Worm (Caenorhabditis elegans) whole organism, L4 larva: ENCODE results near the gene F55C9.3.
A peak's percentile ranks its signal among the peaks of the same experiment; 100 is the strongest.
"Not testable (repeated sequence)": the region's sequence is repeated elsewhere in the genome, so short reads cannot be mapped to it uniquely, and the experiment has no call there.

Experiments
- T20F7.1 ChIP-seq: fragments of 200-800 bp; sonication (Bioruptor generic); optimal IDR thresholded peaks from 2 replicates; lab custom pipeline; 2018; ENCODE audit warnings: mild to moderate bottlenecking, missing genetic modification characterization, missing compliant biosample characterization
- Y48G9A.11 ChIP-seq: fragments of 200-800 bp; sonication (Bioruptor generic); IDR thresholded peaks from 2 replicates; pipeline ENCODE4 v1.3.6; 2022; ENCODE audit warnings: missing genetic modification reagents, missing genetic modification characterization, missing compliant biosample characterization
- aha-1 ChIP-seq: fragments of 150-350 bp; peaks from one replicate; lab custom pipeline; 2014; ENCODE audit warnings: missing biosample characterization, missing genetic modification characterization
- ama-1 ChIP-seq: fragments of 150-350 bp; optimal IDR thresholded peaks from 2 replicates; lab custom pipeline; 2014; ENCODE audit warnings: inconsistent platforms, mixed read lengths
- attf-4 ChIP-seq: sonication (generic microtip); optimal IDR thresholded peaks from 3 replicates; lab custom pipeline; 2017; ENCODE audit warnings: missing biosample characterization, missing genetic modification characterization
- ceh-62 ChIP-seq: sonication (generic microtip); optimal IDR thresholded peaks from 2 replicates; lab custom pipeline; 2017; ENCODE audit warnings: missing biosample characterization, missing genetic modification characterization
- ces-1 ChIP-seq: fragments of 150-350 bp; sonication (generic microtip); optimal IDR thresholded peaks from 4 replicates; lab custom pipeline; 2014; ENCODE audit warnings: missing biosample characterization, missing genetic modification reagents, missing genetic modification characterization
- daf-16 ChIP-seq, 3 experiments: sonication (generic microtip); optimal IDR thresholded peaks; 2 replicates each; lab custom pipeline; 2016 to 2017; ENCODE audit warnings: missing genetic modification characterization in 3 of 3, missing genetic modification reagents in 3 of 3, mild to moderate bottlenecking in 2 of 3, missing compliant biosample characterization in 2 of 3, missing biosample characterization in 1 of 3, moderate library complexity in 1 of 3
- hlh-11 ChIP-seq: fragments of 200-800 bp; sonication (Bioruptor generic); optimal IDR thresholded peaks from 2 replicates; lab custom pipeline; 2018; ENCODE audit warnings: mild to moderate bottlenecking, missing genetic modification characterization, missing compliant biosample characterization
- lin-15B ChIP-seq: fragments of 150-350 bp; sonication (generic microtip); optimal IDR thresholded peaks from 3 replicates; lab custom pipeline; 2014; ENCODE audit warnings: missing biosample characterization, missing genetic modification characterization
- lin-38 ChIP-seq: fragments of 200-800 bp; sonication (Bioruptor generic); IDR thresholded peaks from 2 replicates; pipeline ENCODE4 v1.3.6; 2022; ENCODE audit warnings: missing genetic modification reagents, missing genetic modification characterization, missing compliant biosample characterization
- lsy-2 ChIP-seq, 2 experiments: fragments of 150-350 bp in 1 of 2; sonication (generic microtip) in 1 of 2; optimal IDR thresholded peaks; 2 replicates each; lab custom pipeline; 2014 to 2017; ENCODE audit warnings: missing biosample characterization in 2 of 2, missing genetic modification characterization in 2 of 2
- mdl-1 ChIP-seq, 2 experiments: fragments of 150-350 bp in 1 of 2; sonication (generic microtip) in 1 of 2; optimal IDR thresholded peaks; 2 replicates each; lab custom pipeline; 2014 to 2017; ENCODE audit warnings: missing biosample characterization in 2 of 2, missing genetic modification characterization in 2 of 2
- nhr-10 ChIP-seq: fragments of 150-350 bp; optimal IDR thresholded peaks from 2 replicates; lab custom pipeline; 2014; ENCODE audit warnings: missing biosample characterization, missing genetic modification characterization
- nhr-111 ChIP-seq: fragments of 200-800 bp; sonication (Bioruptor generic); optimal IDR thresholded peaks from 2 replicates; lab custom pipeline; 2018; ENCODE audit warnings: mild to moderate bottlenecking, missing genetic modification characterization, missing compliant biosample characterization
- nhr-28 ChIP-seq: fragments of 150-350 bp; optimal IDR thresholded peaks from 2 replicates; lab custom pipeline; 2014; ENCODE audit warnings: missing biosample characterization, missing genetic modification characterization
- nhr-41 ChIP-seq: fragments of 200-800 bp; sonication (Bioruptor generic); IDR thresholded peaks from 2 replicates; pipeline ENCODE4 v1.3.6; 2022; ENCODE audit warnings: missing genetic modification reagents, missing genetic modification characterization, missing compliant biosample characterization
- pha-4 ChIP-seq, 2 experiments: fragments of 150-350 bp in 1 of 2; fragments of 200-800 bp in 1 of 2; sonication (Bioruptor generic) in 1 of 2; IDR thresholded peaks in 1 of 2; optimal IDR thresholded peaks in 1 of 2; 2 replicates each; pipeline versions ENCODE4 v1.3.6 to Lab custom; 2014 to 2022; ENCODE audit warnings: missing genetic modification characterization in 2 of 2, missing genetic modification reagents in 2 of 2, missing biosample characterization in 1 of 2, missing compliant biosample characterization in 1 of 2
- rbr-2 ChIP-seq: sonication (generic microtip); optimal IDR thresholded peaks from 2 replicates; lab custom pipeline; 2016; ENCODE audit warnings: missing genotype, missing genetic modification characterization, missing compliant biosample characterization
- set-16 ChIP-seq: fragments of 200-800 bp; sonication (Bioruptor generic); IDR thresholded peaks from 2 replicates; pipeline ENCODE4 v1.3.6; 2022; ENCODE audit warnings: missing genetic modification reagents, missing genetic modification characterization, missing compliant biosample characterization
- skn-1 ChIP-seq: fragments of 150-350 bp; optimal IDR thresholded peaks from 2 replicates; lab custom pipeline; 2014; ENCODE audit warnings: missing biosample characterization, missing genetic modification characterization
- snpc-1.2 ChIP-seq: fragments of 200-800 bp; sonication (Bioruptor generic); IDR thresholded peaks from 2 replicates; pipeline ENCODE4 v1.3.6; 2022; ENCODE audit warnings: missing genetic modification reagents, missing genetic modification characterization, missing compliant biosample characterization
- unc-62 ChIP-seq, 3 experiments: fragments of 150-350 bp in 1 of 3; sonication (generic microtip); optimal IDR thresholded peaks in 2 of 3; peaks in 1 of 3; 1 replicate in 1 of 3; 2 replicates in 2 of 3; lab custom pipeline; 2014 to 2017; ENCODE audit warnings: missing biosample characterization in 3 of 3, missing genetic modification characterization in 3 of 3, missing genetic modification reagents in 3 of 3, missing genotype in 1 of 3
- zip-11 ChIP-seq: fragments of 200-800 bp; sonication (Bioruptor generic); IDR thresholded peaks from 2 replicates; pipeline ENCODE4 v1.3.6; 2022; ENCODE audit warnings: missing genetic modification characterization, missing compliant biosample characterization

The F55C9.3 gene

DNA sequence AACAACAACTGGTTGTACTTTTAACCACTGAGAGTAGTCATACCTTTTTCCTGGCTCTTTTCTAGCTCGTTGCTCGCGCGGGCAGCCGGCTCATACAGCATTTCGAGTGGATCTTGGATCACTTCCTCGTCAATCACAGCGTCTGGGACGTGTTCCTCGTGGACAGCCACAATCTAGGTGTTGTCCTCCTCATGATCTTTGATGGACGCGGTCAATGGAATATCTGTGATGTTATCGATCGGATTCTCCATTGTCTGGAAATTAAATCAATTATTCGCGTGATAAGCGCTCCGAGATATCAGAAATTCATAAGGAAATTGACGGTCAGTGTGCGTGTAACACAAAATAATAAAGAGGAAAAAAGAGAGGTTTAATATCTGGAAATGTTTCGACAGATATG, 8.1 kb downstream of the F55C9.3 start, which contains the start of gene F21D9.8:
TSS of gene F21D9.8 (minus strand) at position 101 of the 400 bp plus-strand sequence.
- TF ChIP-seq skn-1 (tag; lab: Kevin White, UChicago) (no peak), lin-15B (tag; lab: Kevin White, UChicago) (no peak), ces-1 (no peak)

DNA sequence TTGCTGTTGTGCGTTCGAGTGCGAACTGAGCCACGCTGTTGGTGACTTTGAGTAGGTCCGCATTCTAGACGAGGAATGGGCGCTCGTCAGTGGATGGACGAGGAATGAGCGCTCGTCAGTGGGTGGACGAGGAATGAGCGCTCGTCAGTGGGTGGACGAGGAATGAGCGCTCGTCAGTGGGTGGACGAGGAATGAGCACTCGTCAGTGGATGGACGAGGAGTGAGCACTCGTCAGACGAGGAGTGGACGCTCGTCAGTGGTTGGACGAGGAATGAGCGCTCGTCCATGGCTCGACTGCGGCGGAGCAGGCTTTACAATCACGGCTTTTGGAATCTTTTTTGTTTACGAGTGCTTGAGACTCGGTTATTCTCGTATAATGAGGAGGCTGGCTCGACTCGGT, 9.5 kb downstream of the F55C9.3 start:
- TF ChIP-seq daf-16 (GFP tag; optimal IDR thresholded peaks at IDR 0.05; lab: Kevin White, UChicago): no peak
- no peak for TF ChIP-seq daf-16 (tag; optimal IDR thresholded peaks at IDR 0.05; lab: Kevin White, UChicago)
- peak; percentile 81 for TF ChIP-seq set-16 (GFP tag; lab: Robert Waterston, UW)

DNA sequence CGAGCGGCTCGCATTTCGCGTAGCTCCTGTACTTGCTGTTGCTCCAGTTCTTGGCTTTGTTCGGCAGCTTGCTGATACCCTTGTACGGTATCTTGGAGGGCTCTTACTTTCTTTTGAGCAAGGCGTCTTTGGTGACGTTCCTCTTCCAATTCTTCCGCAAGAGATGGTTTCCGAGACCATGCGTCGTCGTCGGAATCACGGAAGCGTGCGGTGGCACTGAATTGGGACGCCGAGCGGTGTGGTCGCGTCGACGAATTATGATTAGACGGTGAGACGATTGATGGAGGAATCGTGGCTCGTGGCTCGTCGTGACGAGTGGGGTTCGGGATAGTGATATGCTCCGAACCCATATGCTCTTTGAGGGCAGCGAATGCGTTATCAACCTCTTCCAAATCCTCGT, 11.6 kb downstream of the F55C9.3 start:
- peak; percentile 65 for TF ChIP-seq aha-1
- no peak for TF ChIP-seq lsy-2 (tag; optimal IDR thresholded peaks at IDR 0.05; lab: Kevin White, UChicago)
- TF ChIP-seq, all 104 proteins: peak for 1

DNA sequence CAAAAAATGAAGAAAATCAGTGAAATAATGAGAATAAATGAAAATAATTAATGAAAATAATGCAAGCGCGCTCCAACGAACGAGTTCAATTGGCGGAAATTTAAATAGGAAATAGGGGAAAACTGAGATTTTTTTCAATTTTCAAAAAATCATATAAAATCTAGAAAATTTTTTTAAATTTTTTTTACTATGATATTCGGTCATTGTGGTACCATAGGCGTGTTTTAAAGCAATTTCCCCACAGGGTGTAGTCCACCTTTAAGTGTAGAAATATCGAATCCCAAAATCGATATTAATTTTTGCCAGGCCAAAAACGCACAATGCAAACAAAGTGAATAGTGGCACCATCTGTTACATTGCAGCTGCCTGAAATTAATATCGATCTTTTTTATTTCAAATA, 23.8 kb downstream of the F55C9.3 start, which contains the start of gene F21D9.1:
TSS of gene F21D9.1 (plus strand) at position 301 of the 400 bp plus-strand sequence.
- TF ChIP-seq snpc-1.2 (GFP tag; lab: Robert Waterston, UW); ces-1; nhr-111 (GFP tag; lab: Kevin White, UChicago): not testable (repeated sequence)

DNA sequence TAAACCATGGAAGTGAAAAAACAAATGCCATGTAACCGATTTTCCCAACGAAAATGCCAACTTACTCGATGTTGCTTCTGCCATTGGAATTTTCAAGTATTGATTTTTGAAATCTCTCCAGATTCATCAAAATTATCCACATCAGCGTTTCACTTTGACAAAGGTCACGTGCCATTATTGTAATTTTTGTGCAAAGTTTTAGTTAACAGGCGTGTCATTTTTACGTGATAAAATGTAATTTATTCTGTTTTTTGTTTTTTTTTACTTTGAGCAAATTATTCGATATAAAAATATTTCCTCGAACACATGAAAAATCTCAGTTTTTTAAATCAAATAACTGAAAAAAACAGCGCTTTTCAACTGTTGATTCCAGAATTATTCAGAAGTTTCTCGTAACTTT, 25.6 kb downstream of the F55C9.3 start, which contains the start of gene F21D9.2:
TSS of gene F21D9.2 (minus strand) at position 101 of the 400 bp plus-strand sequence.
- TF ChIP-seq hlh-11 (tag; lab: Kevin White, UChicago) (no peak), ama-1 (no peak), snpc-1.2 (GFP tag; lab: Robert Waterston, UW) (no peak), mdl-1 (tag; optimal IDR thresholded peaks at IDR 0.05; lab: Kevin White, UChicago) (no peak), lsy-2 (tag; optimal IDR thresholded peaks at IDR 0.05; lab: Kevin White, UChicago) (no peak), nhr-111 (GFP tag; lab: Kevin White, UChicago) (no peak), nhr-41 (GFP tag; lab: Robert Waterston, UW) (no peak), attf-4 (tag; lab: Kevin White, UChicago) (no peak), lin-38 (no peak), pha-4 (GFP tag; IDR thresholded peaks at IDR 0.05; lab: Robert Waterston, UW) (no peak), pha-4 (tag; optimal IDR thresholded peaks at IDR 0.05; lab: Kevin White, UChicago) (no peak), unc-62 (GFP tag; optimal IDR thresholded peaks at IDR 0.05 in 1 of 2; lab: Kevin White, UChicago) (no peak), unc-62 (tag; optimal IDR thresholded peaks at IDR 0.05; lab: Kevin White, UChicago) (no peak)

DNA sequence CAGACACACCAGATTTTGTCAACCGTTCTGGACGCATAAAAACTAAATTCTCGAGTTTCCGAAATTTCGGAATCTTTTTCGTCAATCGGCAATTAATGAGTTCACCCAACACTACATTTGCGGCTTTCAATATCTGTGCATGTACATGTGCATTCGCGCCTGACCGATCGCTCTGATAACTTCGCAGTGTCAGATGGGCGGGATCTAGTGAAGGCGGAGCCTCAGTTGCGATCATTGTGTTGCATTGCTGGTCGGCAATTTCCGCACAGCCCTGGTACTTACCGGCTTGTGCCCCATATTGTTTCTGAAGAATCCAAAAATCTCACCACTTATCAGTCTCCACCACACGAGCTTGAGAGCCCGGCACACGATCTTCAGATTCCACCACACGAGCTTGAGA, 27.3 kb downstream of the F55C9.3 start:
- TF ChIP-seq unc-62 (GFP tag; optimal IDR thresholded peaks at IDR 0.05 in 1 of 2; lab: Kevin White, UChicago) (peak in 1 of 2 experiments; percentile 62), unc-62 (tag; optimal IDR thresholded peaks at IDR 0.05; lab: Kevin White, UChicago) (no peak), ama-1 (no peak), ceh-62 (no peak), lin-38 (no peak), nhr-28 (tag; lab: Kevin White, UChicago) (no peak), rbr-2 (tag; lab: Kevin White, UChicago) (no peak), zip-11 (GFP tag; lab: Robert Waterston, UW) (no peak), aha-1 (peak; percentile 60)

DNA sequence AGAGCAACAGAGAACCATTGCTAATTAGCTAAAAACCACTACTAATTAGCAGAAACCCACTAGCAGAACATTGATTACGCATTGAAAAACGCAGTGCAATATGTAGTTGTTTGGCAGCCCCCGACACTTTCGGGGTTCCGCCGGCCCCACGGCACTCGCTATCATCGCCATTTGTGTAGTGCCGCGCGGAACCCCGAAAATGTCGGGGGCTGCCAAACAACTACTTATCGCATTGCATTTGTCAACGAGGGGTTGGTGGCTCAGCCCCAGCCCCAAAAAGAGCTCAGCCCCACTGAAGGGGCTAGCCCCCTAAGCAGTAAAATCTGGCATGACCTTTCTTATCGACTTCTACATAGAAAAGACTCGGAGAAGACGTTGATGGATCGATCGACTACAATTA, 28.6 kb downstream of the F55C9.3 start:
- TF ChIP-seq Y48G9A.11 (GFP tag; lab: Robert Waterston, UW) (no peak), nhr-10 (tag; lab: Kevin White, UChicago) (no peak), set-16 (GFP tag; lab: Robert Waterston, UW) (peak; percentile 53)

DNA sequence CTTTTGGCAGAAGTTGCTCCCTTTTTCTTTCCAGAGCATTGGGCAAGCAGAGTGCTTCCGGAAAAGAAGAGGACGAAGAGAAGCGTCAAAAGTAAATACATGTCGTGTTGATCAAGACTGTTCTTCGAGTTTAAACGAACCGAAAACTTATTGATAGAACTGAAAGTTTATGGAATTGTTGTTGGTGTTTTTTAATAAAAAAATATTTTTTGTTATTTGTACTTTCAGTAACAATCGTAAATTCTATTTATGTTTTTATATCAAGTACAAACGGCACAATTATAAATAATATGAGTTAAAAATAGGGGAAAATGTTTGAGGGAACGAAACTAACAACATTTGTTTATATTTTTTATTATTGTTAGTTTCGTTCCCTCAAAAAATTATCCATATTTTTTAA, 30.3 kb downstream of the F55C9.3 start, which contains the start of gene F21D9.3:
TSS of gene F21D9.3 (minus strand) at position 101 of the 400 bp plus-strand sequence.
- TF ChIP-seq unc-62 (GFP tag; optimal IDR thresholded peaks at IDR 0.05 in 1 of 2; lab: Kevin White, UChicago) (peak in 1 of 2 experiments; percentile 11), unc-62 (tag; optimal IDR thresholded peaks at IDR 0.05; lab: Kevin White, UChicago) (no peak), Y48G9A.11 (GFP tag; lab: Robert Waterston, UW) (no peak), T20F7.1 (GFP tag; lab: Kevin White, UChicago) (no peak)
